Worm (Caenorhabditis elegans): ENCODE measurements around the gene lipl-5.

lipl-5 gene

ce11 chrV:373192-373591 lies 12.4 kb upstream of the lipl-5 start:
- TF ChIP-seq nhr-76 (tag; optimal IDR thresholded peaks at IDR 0.05): no peak

DNA sequence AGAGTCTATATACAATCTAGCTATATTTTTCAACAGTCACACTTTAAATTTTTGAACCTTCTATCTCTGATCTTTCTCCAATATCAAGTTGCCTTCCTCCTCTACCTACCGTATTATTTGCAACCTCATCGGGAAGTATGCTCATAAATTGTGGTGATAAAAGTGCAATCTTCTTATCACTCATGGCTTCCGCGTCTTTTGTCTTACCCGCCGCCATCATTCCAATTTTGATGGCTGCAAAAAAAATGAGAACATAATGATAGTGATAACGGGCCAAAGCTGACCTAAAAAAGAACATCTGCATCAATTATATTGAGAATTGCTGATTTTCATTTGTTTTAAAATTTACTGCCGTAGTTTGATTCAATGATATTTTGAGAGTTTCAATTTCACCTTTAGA lies 8.8 kb upstream of the lipl-5 start:
- TF ChIP-seq mep-1 (tag; optimal IDR thresholded peaks at IDR 0.05) (no peak), blmp-1 (tag; optimal IDR thresholded peaks at IDR 0.05) (no peak), unc-120 (tag; optimal IDR thresholded peaks at IDR 0.05; ENCODE audit: poor library complexity, severe bottlenecking) (no peak), nhr-76 (tag; optimal IDR thresholded peaks at IDR 0.05) (no peak), mab-5 (tag; optimal IDR thresholded peaks at IDR 0.05) (no peak), hlh-1 (tag; optimal IDR thresholded peaks at IDR 0.05) (no peak), snpc-4 (tag; optimal IDR thresholded peaks at IDR 0.05) (no peak), elt-3 (tag; optimal IDR thresholded peaks at IDR 0.05) (no peak), nhr-28 (tag; optimal IDR thresholded peaks at IDR 0.05) (no peak), M03D4.4 (tag; optimal IDR thresholded peaks at IDR 0.05) (no peak), ham-2 (GFP tag; optimal IDR thresholded peaks at IDR 0.05) (no peak), unc-62 (GFP tag; optimal IDR thresholded peaks at IDR 0.05) (no peak), ces-1 (GFP tag; optimal IDR thresholded peaks at IDR 0.05) (no peak), ceh-39 (tag; optimal IDR thresholded peaks at IDR 0.05) (no peak), elt-1 (tag; optimal IDR thresholded peaks at IDR 0.05; ENCODE audit: borderline replicate concordance, insufficient read depth) (no peak), drap-1 (GFP tag; optimal IDR thresholded peaks at IDR 0.05) (no peak), ztf-11 (tag; optimal IDR thresholded peaks at IDR 0.05) (no peak)

- no peak for TF ChIP-seq ceh-43 (GFP tag; optimal IDR thresholded peaks at IDR 0.05)
- no peak for TF ChIP-seq nhr-76 (tag; optimal IDR thresholded peaks at IDR 0.05)
- TF ChIP-seq nhr-237 (tag; optimal IDR thresholded peaks at IDR 0.05): no peak
- TF ChIP-seq nhr-28 (tag; optimal IDR thresholded peaks at IDR 0.05): no peak
- no peak for TF ChIP-seq flh-1 (GFP tag; optimal IDR thresholded peaks at IDR 0.05)
These were observed 7.3 kb upstream of the lipl-5 start for ce11 chrV:378231-378630.

DNA sequence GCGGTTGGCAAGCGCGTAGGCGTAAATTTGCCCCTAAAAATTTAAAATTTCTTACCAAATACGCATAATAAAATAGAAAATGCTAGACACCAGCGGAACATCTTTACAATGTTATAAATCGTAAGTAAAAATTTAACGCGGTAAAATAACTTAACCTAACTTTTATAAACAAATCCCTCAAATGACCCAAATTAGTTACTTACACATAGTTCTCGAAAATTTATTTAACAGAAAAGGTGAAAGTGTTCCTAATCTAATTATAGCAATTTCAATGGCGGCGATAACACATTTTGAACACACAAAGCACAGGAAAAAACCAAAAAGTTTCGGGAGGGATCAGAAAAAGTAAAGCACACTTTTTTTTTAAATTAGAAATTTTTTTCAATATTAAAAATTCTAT lies 5.4 kb upstream of the lipl-5 start, which contains the start of gene mltn-8:
TSS of gene mltn-8 (minus strand) at position 101 of the 400 bp plus-strand sequence.
- TF ChIP-seq mep-1 (tag; optimal IDR thresholded peaks at IDR 0.05) (no peak), nhr-2 (tag; optimal IDR thresholded peaks at IDR 0.05) (no peak), drap-1 (GFP tag; optimal IDR thresholded peaks at IDR 0.05) (no peak), ceh-39 (tag; optimal IDR thresholded peaks at IDR 0.05) (no peak), lsy-2 (tag; optimal IDR thresholded peaks at IDR 0.05) (no peak), lin-32 (GFP tag; optimal IDR thresholded peaks at IDR 0.05) (no peak), hlh-1 (tag; optimal IDR thresholded peaks at IDR 0.05) (no peak), nhr-237 (tag; optimal IDR thresholded peaks at IDR 0.05) (no peak), zip-8 (tag; optimal IDR thresholded peaks at IDR 0.05) (no peak), bed-3 (GFP tag; optimal IDR thresholded peaks at IDR 0.05) (no peak), tbx-8 (GFP tag; optimal IDR thresholded peaks at IDR 0.05) (no peak), unc-120 (tag; optimal IDR thresholded peaks at IDR 0.05; ENCODE audit: poor library complexity, severe bottlenecking) (no peak)

DNA sequence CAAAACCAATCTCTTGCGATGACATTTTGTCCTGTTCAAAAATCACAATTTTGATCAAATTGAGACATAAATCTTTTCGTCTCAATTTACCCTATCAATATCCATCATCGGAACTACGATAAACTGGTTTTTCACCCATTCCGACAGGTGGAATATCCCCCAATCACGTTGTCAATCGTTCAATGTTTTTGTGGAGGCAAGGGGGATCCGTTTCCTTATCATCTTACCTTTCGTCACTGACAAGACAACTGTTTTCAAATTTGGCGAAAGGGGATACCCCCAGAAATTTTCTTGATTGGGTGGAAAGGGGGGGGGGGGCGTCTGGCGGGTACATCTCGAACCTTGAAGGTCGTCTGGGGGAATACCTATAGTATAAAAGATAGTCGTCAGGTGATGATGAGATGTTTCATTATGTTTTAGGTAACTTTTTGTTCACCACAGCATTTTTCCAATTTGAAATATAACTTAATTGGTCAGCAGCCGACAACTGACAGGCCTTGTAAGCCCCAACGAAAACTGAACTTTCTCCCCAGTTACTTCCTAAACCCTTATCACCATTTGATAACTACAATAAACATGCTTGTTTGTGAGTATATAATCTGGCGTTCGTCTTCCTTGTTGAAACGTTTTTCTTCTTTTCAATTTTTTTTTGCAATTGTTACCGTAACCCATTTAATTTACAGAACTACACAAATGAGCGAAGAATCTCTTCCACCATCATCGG lies 4.2 kb upstream of the lipl-5 start, which contains the start of gene ZK6.8:
TSS of gene ZK6.8 (plus strand) at position 682 of the 724 bp plus-strand sequence.
- TF ChIP-seq nhr-2 (tag; optimal IDR thresholded peaks at IDR 0.05) (no peak), nhr-12 (tag; optimal IDR thresholded peaks at IDR 0.05) (no peak), sptf-1 (tag; optimal IDR thresholded peaks at IDR 0.05) (no peak), drap-1 (GFP tag; optimal IDR thresholded peaks at IDR 0.05) (no peak), unc-62 (GFP tag; optimal IDR thresholded peaks at IDR 0.05) (no peak), tbx-8 (GFP tag; optimal IDR thresholded peaks at IDR 0.05) (no peak), snpc-4 (tag; optimal IDR thresholded peaks at IDR 0.05) (no peak), hlh-1 (tag; optimal IDR thresholded peaks at IDR 0.05) (no peak)

DNA sequence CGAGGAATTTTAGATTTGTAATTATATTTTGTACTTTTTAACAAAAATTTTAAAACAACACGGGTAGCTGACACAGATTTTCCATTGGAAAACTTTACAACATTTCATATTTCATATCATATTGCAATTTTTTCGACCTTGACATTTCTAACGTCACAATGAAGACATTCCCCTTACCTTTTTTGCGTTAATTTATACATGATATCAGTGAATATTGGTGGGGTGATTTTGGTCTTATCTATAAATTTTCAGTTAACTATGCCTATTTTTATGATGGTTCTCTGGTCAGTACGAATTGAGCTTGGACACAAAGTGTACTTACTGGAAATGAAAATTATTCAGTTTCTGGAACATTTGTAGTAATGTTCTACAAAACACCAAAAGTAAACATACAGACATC lies 1.0 kb upstream of the lipl-5 start:
- TF ChIP-seq unc-120 (tag; optimal IDR thresholded peaks at IDR 0.05; ENCODE audit: poor library complexity, severe bottlenecking) (no peak), sptf-1 (tag; optimal IDR thresholded peaks at IDR 0.05) (no peak), ceh-39 (tag; optimal IDR thresholded peaks at IDR 0.05) (no peak), mep-1 (tag; optimal IDR thresholded peaks at IDR 0.05) (no peak), unc-62 (GFP tag; optimal IDR thresholded peaks at IDR 0.05) (no peak), tbx-8 (GFP tag; optimal IDR thresholded peaks at IDR 0.05) (no peak), mab-5 (tag; optimal IDR thresholded peaks at IDR 0.05) (no peak), bed-3 (GFP tag; optimal IDR thresholded peaks at IDR 0.05) (no peak), mls-2 (tag; optimal IDR thresholded peaks at IDR 0.05) (no peak), nhr-76 (tag; optimal IDR thresholded peaks at IDR 0.05) (no peak), lsy-2 (tag; optimal IDR thresholded peaks at IDR 0.05) (no peak), cnd-1 (tag; optimal IDR thresholded peaks at IDR 0.05) (no peak)

Measured in whole organism, mixed stage, embryonic.